Worm (Caenorhabditis elegans): ENCODE results near the gene C27H6.8.
"Not testable (repeated sequence)": the region's sequence is repeated elsewhere in the genome, so short reads cannot be mapped to it uniquely, and the experiment has no call there.

DNA sequence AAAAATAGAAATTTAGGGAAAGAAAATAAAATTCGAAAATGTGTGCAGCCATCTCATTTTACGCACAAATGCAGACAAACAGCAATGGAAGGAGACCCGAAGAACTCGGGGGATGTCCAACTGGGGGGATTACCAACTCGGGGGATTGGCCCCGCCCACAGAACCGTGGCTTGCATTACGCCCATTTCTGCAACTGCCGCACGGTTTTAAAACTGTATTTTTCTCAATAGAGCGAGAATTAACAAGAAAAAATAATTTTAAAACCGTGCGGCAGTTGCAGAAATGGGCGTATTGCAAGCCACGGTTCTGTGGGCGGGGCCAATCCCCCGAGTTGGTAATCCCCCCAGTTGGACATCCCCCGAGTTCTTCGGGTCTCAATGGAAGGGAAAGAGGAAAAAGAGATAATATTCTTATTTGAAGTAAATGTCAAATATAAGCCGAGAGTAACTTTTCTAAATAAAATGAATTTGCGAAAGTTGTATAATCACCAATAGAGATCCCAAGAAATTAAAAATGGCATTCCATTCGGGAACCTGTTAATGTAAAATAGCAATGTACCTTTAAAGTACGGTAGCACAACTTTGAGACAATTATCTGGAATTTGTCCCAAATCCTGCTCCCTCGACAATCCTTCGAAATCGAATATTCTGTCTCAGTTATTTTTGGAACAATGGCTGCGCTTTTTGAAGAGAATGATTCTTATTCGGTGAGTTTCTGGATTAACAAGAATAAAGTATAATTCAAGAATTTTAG lies 6.7 kb downstream of the C27H6.8 start, which contains the start of the genes ruvb-1 and tofu-1:
- TF ChIP-seq ztf-11 (tag; optimal IDR thresholded peaks at IDR 0.05); unc-62 (GFP tag; optimal IDR thresholded peaks at IDR 0.05): not testable (repeated sequence)
- TF ChIP-seq mep-1 (tag; optimal IDR thresholded peaks at IDR 0.05): peak; percentile 34

Measured in whole organism, mixed stage, embryonic.